Worm (Caenorhabditis elegans) whole organism, L1 larva: ENCODE data around the gene pac-1.

Source experiments
- C04F5.9 ChIP-seq: sonication (generic microtip); optimal IDR thresholded peaks from 2 replicates; lab custom pipeline; 2016; ENCODE audit warnings: missing genetic modification characterization, missing compliant biosample characterization
- aly-2 ChIP-seq: fragments of 150-350 bp; optimal IDR thresholded peaks from 2 replicates; lab custom pipeline; 2014; ENCODE audit warnings: missing biosample characterization, missing genetic modification characterization
- blmp-1 ChIP-seq: fragments of 150-350 bp; optimal IDR thresholded peaks from 2 replicates; lab custom pipeline; 2014; ENCODE audit warnings: missing biosample characterization, missing genetic modification characterization
- ceh-8 ChIP-seq: fragments of 200-800 bp; sonication (Bioruptor generic); optimal IDR thresholded peaks from 2 replicates; lab custom pipeline; 2018; ENCODE audit warnings: mild to moderate bottlenecking, missing genetic modification characterization, moderate library complexity, missing compliant biosample characterization
- ceh-82 ChIP-seq, 3 experiments: fragments of 150-350 bp in 1 of 3; sonication (generic microtip) in 2 of 3; optimal IDR thresholded peaks; 2 replicates each; lab custom pipeline; 2014 to 2017; ENCODE audit warnings: missing biosample characterization in 3 of 3, missing genetic modification characterization in 3 of 3
- dpl-1 ChIP-seq, 3 experiments: fragments of 150-350 bp in 2 of 3; sonication (generic microtip) in 1 of 3; optimal IDR thresholded peaks; 2 replicates each; lab custom pipeline; 2014 to 2017; ENCODE audit warnings: missing biosample characterization in 3 of 3, missing genetic modification characterization in 3 of 3, missing genetic modification reagents in 3 of 3
- dsc-1 ChIP-seq: sonication (generic microtip); optimal IDR thresholded peaks from 2 replicates; lab custom pipeline; 2016; ENCODE audit warnings: mild to moderate bottlenecking, missing genetic modification characterization, missing compliant biosample characterization
- efl-1 ChIP-seq, 4 experiments: fragments of 150-350 bp; optimal IDR thresholded peaks in 3 of 4; peaks in 1 of 4; 1 replicate in 1 of 4; 2 replicates in 3 of 4; lab custom pipeline; 2014; ENCODE audit warnings: missing biosample characterization in 2 of 4, missing genetic modification characterization in 2 of 4, missing genetic modification reagents in 2 of 4
- egl-13 ChIP-seq: sonication (generic microtip); optimal IDR thresholded peaks from 2 replicates; lab custom pipeline; 2016; ENCODE audit warnings: missing genotype, missing genetic modification reagents, missing genetic modification characterization, missing compliant biosample characterization
- egl-27 ChIP-seq, 2 experiments: fragments of 150-350 bp in 1 of 2; sonication (generic microtip); optimal IDR thresholded peaks; 3 replicates each; lab custom pipeline; 2017 to 2018; ENCODE audit warnings: missing biosample characterization in 2 of 2, missing genetic modification characterization in 2 of 2, missing genetic modification reagents in 2 of 2
- ets-5 ChIP-seq: fragments of 200-800 bp; sonication (Bioruptor generic); IDR thresholded peaks from 2 replicates; pipeline ENCODE4 v1.3.6; 2022; ENCODE audit warnings: missing genetic modification characterization, missing compliant biosample characterization
- fkh-10 ChIP-seq: sonication (generic microtip); optimal IDR thresholded peaks from 2 replicates; lab custom pipeline; 2017; ENCODE audit warnings: missing biosample characterization, missing genetic modification reagents, missing genetic modification characterization
- fkh-8 ChIP-seq: sonication (generic microtip); optimal IDR thresholded peaks from 2 replicates; lab custom pipeline; 2016; ENCODE audit warnings: mild to moderate bottlenecking, missing genetic modification characterization, missing compliant biosample characterization
- fos-1 ChIP-seq: fragments of 150-350 bp; optimal IDR thresholded peaks from 2 replicates; lab custom pipeline; 2014; ENCODE audit warnings: missing biosample characterization, missing genetic modification characterization
- hlh-4 ChIP-seq: sonication (generic microtip); optimal IDR thresholded peaks from 2 replicates; lab custom pipeline; 2016; ENCODE audit warnings: mild to moderate bottlenecking, missing genetic modification characterization, missing compliant biosample characterization
- irx-1 ChIP-seq: sonication (generic microtip); optimal IDR thresholded peaks from 2 replicates; lab custom pipeline; 2016; ENCODE audit warnings: missing genetic modification characterization, missing compliant biosample characterization
- jun-1 ChIP-seq: fragments of 150-350 bp; optimal IDR thresholded peaks from 2 replicates; lab custom pipeline; 2014; ENCODE audit warnings: missing biosample characterization, missing genetic modification reagents, missing genetic modification characterization
- lin-14 ChIP-seq: fragments of 200-800 bp; sonication (Bioruptor generic); optimal IDR thresholded peaks from 2 replicates; lab custom pipeline; 2018; ENCODE audit warnings: mild to moderate bottlenecking, missing genetic modification characterization, moderate library complexity, missing compliant biosample characterization
- lin-15B ChIP-seq: fragments of 150-350 bp; sonication (generic microtip); optimal IDR thresholded peaks from 3 replicates; lab custom pipeline; 2014; ENCODE audit warnings: missing biosample characterization, missing genetic modification characterization
- lin-35 ChIP-seq, 2 experiments: fragments of 150-350 bp; optimal IDR thresholded peaks; 2 replicates each; lab custom pipeline; 2014; ENCODE audit warnings: missing biosample characterization in 2 of 2, missing genetic modification characterization in 2 of 2, missing genetic modification reagents in 2 of 2
- lir-3 ChIP-seq: sonication (generic microtip); optimal IDR thresholded peaks from 2 replicates; lab custom pipeline; 2016; ENCODE audit warnings: mild to moderate bottlenecking, missing genetic modification characterization, moderate library complexity, missing compliant biosample characterization; ENCODE audit not compliant: poor library complexity
- lsy-2 ChIP-seq, 2 experiments: fragments of 150-350 bp; optimal IDR thresholded peaks; 2 replicates each; lab custom pipeline; 2014; ENCODE audit warnings: missing biosample characterization in 2 of 2, missing genetic modification characterization in 2 of 2
- mab-9 ChIP-seq: fragments of 200-800 bp; sonication (Bioruptor generic); IDR thresholded peaks from 2 replicates; pipeline ENCODE4 v1.3.6; 2022; ENCODE audit warnings: missing genetic modification reagents, missing genetic modification characterization, missing compliant biosample characterization
- mdl-1 ChIP-seq, 2 experiments: fragments of 150-350 bp; optimal IDR thresholded peaks; 2 replicates each; lab custom pipeline; 2014 to 2017; ENCODE audit warnings: missing biosample characterization in 2 of 2, missing genetic modification characterization in 2 of 2, inconsistent platforms in 1 of 2
- nhr-11 ChIP-seq: fragments of 150-350 bp; optimal IDR thresholded peaks from 2 replicates; lab custom pipeline; 2014; ENCODE audit warnings: missing biosample characterization, missing genetic modification characterization
- nhr-12 ChIP-seq: sonication (generic microtip); optimal IDR thresholded peaks from 2 replicates; lab custom pipeline; 2017; ENCODE audit warnings: missing biosample characterization, missing genetic modification characterization
- nhr-20 ChIP-seq: sonication (generic microtip); optimal IDR thresholded peaks from 2 replicates; lab custom pipeline; 2016; ENCODE audit warnings: mild to moderate bottlenecking, missing genetic modification characterization, missing compliant biosample characterization
- nhr-71 ChIP-seq: sonication (generic microtip); optimal IDR thresholded peaks from 2 replicates; lab custom pipeline; 2016; ENCODE audit warnings: mild to moderate bottlenecking, missing genetic modification characterization, moderate library complexity, missing compliant biosample characterization
- nhr-85 ChIP-seq: sonication (generic microtip); peaks from one replicate; lab custom pipeline; 2016; ENCODE audit warnings: missing genetic modification characterization, inconsistent platforms, missing compliant biosample characterization
- pax-3 ChIP-seq: fragments of 200-800 bp; sonication (Bioruptor generic); optimal IDR thresholded peaks from 2 replicates; lab custom pipeline; 2018; ENCODE audit warnings: mild to moderate bottlenecking, missing genetic modification characterization, moderate library complexity, missing compliant biosample characterization
- snpc-4 ChIP-seq: fragments of 150-350 bp; optimal IDR thresholded peaks from 2 replicates; lab custom pipeline; 2014; ENCODE audit warnings: missing biosample characterization, missing genetic modification characterization
- swsn-7 ChIP-seq: sonication (generic microtip); optimal IDR thresholded peaks from 2 replicates; lab custom pipeline; 2016; ENCODE audit warnings: missing genetic modification characterization, missing compliant biosample characterization
- unc-62 ChIP-seq: fragments of 150-350 bp; optimal IDR thresholded peaks from 2 replicates; lab custom pipeline; 2014; ENCODE audit warnings: missing biosample characterization, missing genetic modification reagents, missing genetic modification characterization
- vab-15 ChIP-seq: sonication (generic microtip); optimal IDR thresholded peaks from 2 replicates; lab custom pipeline; 2017; ENCODE audit warnings: missing genotype, mild to moderate bottlenecking, missing genetic modification characterization, missing compliant biosample characterization
- ztf-11 ChIP-seq, 2 experiments: sonication (generic microtip); optimal IDR thresholded peaks; 2 replicates each; lab custom pipeline; 2016 to 2017; ENCODE audit warnings: missing genetic modification characterization in 2 of 2, missing biosample characterization in 1 of 2, missing compliant biosample characterization in 1 of 2
- ztf-4 ChIP-seq: fragments of 150-350 bp; optimal IDR thresholded peaks from 2 replicates; lab custom pipeline; 2014; ENCODE audit warnings: missing biosample characterization, missing genetic modification characterization

The pac-1 gene

ce11 chrIII:8511711-8512110, 16.9 kb downstream of the pac-1 start:
- TF ChIP-seq egl-13 (tag; lab: Kevin White, UChicago) (peak; percentile 34), fkh-10 (GFP tag; lab: Kevin White, UChicago) (peak; percentile 87), nhr-71 (tag; lab: Kevin White, UChicago) (peak; percentile 41), ceh-82 (tag; optimal IDR thresholded peaks at IDR 0.05; lab: Kevin White, UChicago) (peak in 1 of 3 experiments; percentile 18), dpl-1 (GFP tag; optimal IDR thresholded peaks at IDR 0.05; lab: Kevin White, UChicago) (no peak), lsy-2 (tag; optimal IDR thresholded peaks at IDR 0.05; lab: Kevin White, UChicago) (no peak), blmp-1 (peak; percentile 40), fos-1 (no peak), C04F5.9 (no peak), jun-1 (tag; lab: Kevin White, UChicago) (no peak), lir-3 (tag; lab: Kevin White, UChicago) (no peak), swsn-7 (tag; lab: Kevin White, UChicago) (peak; percentile 6), lin-14 (GFP tag; lab: Kevin White, UChicago) (peak; percentile 63)
- TF ChIP-seq, all 84 proteins: peak for 7

- TF ChIP-seq nhr-85 (tag; lab: Kevin White, UChicago) (peak; percentile 72), efl-1 (optimal IDR thresholded peaks at IDR 0.05; lab: Kevin White, UChicago) (no peak), efl-1 (GFP tag; optimal IDR thresholded peaks at IDR 0.05 in 1 of 2; lab: Kevin White, UChicago) (peak in 1 of 2 experiments; percentile 80), dsc-1 (tag; lab: Kevin White, UChicago) (peak; percentile 5), nhr-12 (tag; lab: Kevin White, UChicago) (no peak), mab-9 (GFP tag; lab: Robert Waterston, UW) (no peak), egl-27 (tag; optimal IDR thresholded peaks at IDR 0.05; lab: Kevin White, UChicago) (no peak), fkh-8 (tag; lab: Kevin White, UChicago) (peak; percentile 60), lin-14 (GFP tag; lab: Kevin White, UChicago) (no peak), nhr-20 (no peak)
Measured at ce11 chrIII:8512279-8512942, 17.6 kb downstream of the pac-1 start.

- TF ChIP-seq efl-1 (optimal IDR thresholded peaks at IDR 0.05; lab: Kevin White, UChicago), result no peak
- TF ChIP-seq efl-1 (GFP tag; optimal IDR thresholded peaks at IDR 0.05 in 1 of 2; lab: Kevin White, UChicago), result peak in 1 of 2 experiments; percentile 44
- no peak for TF ChIP-seq vab-15 (tag; lab: Kevin White, UChicago)
- TF ChIP-seq irx-1 (tag; lab: Kevin White, UChicago), result no peak
- TF ChIP-seq aly-2 (tag; lab: Kevin White, UChicago), result peak; percentile 34
- TF ChIP-seq hlh-4, result no peak
Measured at ce11 chrIII:8518990-8519389, 24.2 kb downstream of the pac-1 start.

ce11 chrIII:8519886-8520285, 25.1 kb downstream of the pac-1 start, which contains the start of gene ZC21.8:
Gene ZC21.8, minus strand, starts transcription at chrIII:8519986.
- TF ChIP-seq fkh-8 (tag; lab: Kevin White, UChicago), result no peak
- no peak for TF ChIP-seq mab-9 (GFP tag; lab: Robert Waterston, UW)
- TF ChIP-seq ceh-8 (GFP tag; lab: Kevin White, UChicago), result no peak
- no peak for TF ChIP-seq nhr-11 (tag; lab: Kevin White, UChicago)
- no peak for TF ChIP-seq snpc-4 (tag; lab: Kevin White, UChicago)
- TF ChIP-seq lsy-2 (tag; optimal IDR thresholded peaks at IDR 0.05; lab: Kevin White, UChicago), result no peak
- TF ChIP-seq ztf-11 (tag; optimal IDR thresholded peaks at IDR 0.05; lab: Kevin White, UChicago), result no peak
- no peak for TF ChIP-seq lin-35 (GFP tag; optimal IDR thresholded peaks at IDR 0.05; lab: Kevin White, UChicago)
- TF ChIP-seq efl-1 (optimal IDR thresholded peaks at IDR 0.05; lab: Kevin White, UChicago), result no peak
- TF ChIP-seq efl-1 (GFP tag; optimal IDR thresholded peaks at IDR 0.05 in 1 of 2; lab: Kevin White, UChicago), result no peak
- no peak for TF ChIP-seq blmp-1
- TF ChIP-seq ets-5 (GFP tag; lab: Robert Waterston, UW), result no peak
- no peak for TF ChIP-seq mdl-1 (tag; optimal IDR thresholded peaks at IDR 0.05; lab: Kevin White, UChicago)
- TF ChIP-seq unc-62 (GFP tag; lab: Kevin White, UChicago), result no peak
- no peak for TF ChIP-seq nhr-85 (tag; lab: Kevin White, UChicago)
- no peak for TF ChIP-seq ztf-4 (tag; lab: Kevin White, UChicago)
- TF ChIP-seq lin-15B (tag; lab: Kevin White, UChicago), result no peak
- TF ChIP-seq pax-3 (tag; lab: Kevin White, UChicago), result no peak
- TF ChIP-seq nhr-12 (tag; lab: Kevin White, UChicago), result no peak
- TF ChIP-seq, all 84 proteins: peak for 0
